Fruit fly (Drosophila melanogaster): ENCODE results near the gene CG4297.
A peak's percentile ranks its signal among the peaks of the same experiment; 100 is the strongest.

The CG4297 gene

dm6 chr2L:437498-437897 lies 34.5 kb downstream of the CG4297 start:
- TF ChIP-seq CG8478 (optimal IDR thresholded peaks at IDR 0.05) (no peak), Dll (optimal IDR thresholded peaks at IDR 0.05) (no peak), pan (optimal IDR thresholded peaks at IDR 0.05) (no peak), psq (optimal IDR thresholded peaks at IDR 0.05) (no peak), usp (GFP tag; optimal IDR thresholded peaks at IDR 0.05) (no peak), EcR (GFP tag; optimal IDR thresholded peaks at IDR 0.05) (no peak)

dm6 chr2L:435311-435806 lies 36.6 kb downstream of the CG4297 start:
- no peak for TF ChIP-seq EcR (GFP tag; optimal IDR thresholded peaks at IDR 0.05)
- no peak for TF ChIP-seq usp (GFP tag; optimal IDR thresholded peaks at IDR 0.05)

- TF ChIP-seq CG8478 (optimal IDR thresholded peaks at IDR 0.05) = no peak
- no peak for TF ChIP-seq psq (optimal IDR thresholded peaks at IDR 0.05)
- no peak for TF ChIP-seq EcR (GFP tag; optimal IDR thresholded peaks at IDR 0.05)
Measured at dm6 chr2L:434439-434838, 37.6 kb downstream of the CG4297 start.

dm6 chr2L:432119-432518 lies 39.9 kb downstream of the CG4297 start:
- TF ChIP-seq psq (optimal IDR thresholded peaks at IDR 0.05) = no peak
- TF ChIP-seq Dll (optimal IDR thresholded peaks at IDR 0.05) = no peak
- no peak for TF ChIP-seq CG8478 (optimal IDR thresholded peaks at IDR 0.05)
- TF ChIP-seq EcR (GFP tag; optimal IDR thresholded peaks at IDR 0.05) = no peak
- TF ChIP-seq usp (GFP tag; optimal IDR thresholded peaks at IDR 0.05) = no peak
- no peak for TF ChIP-seq pan (optimal IDR thresholded peaks at IDR 0.05)

- TF ChIP-seq pan (optimal IDR thresholded peaks at IDR 0.05) (no peak), CG8478 (optimal IDR thresholded peaks at IDR 0.05) (no peak), usp (GFP tag; optimal IDR thresholded peaks at IDR 0.05) (no peak), psq (optimal IDR thresholded peaks at IDR 0.05) (no peak), EcR (GFP tag; optimal IDR thresholded peaks at IDR 0.05) (no peak), Dll (optimal IDR thresholded peaks at IDR 0.05) (no peak)
Measured at dm6 chr2L:431629-431984, 40.4 kb downstream of the CG4297 start.

- TF ChIP-seq usp (GFP tag; optimal IDR thresholded peaks at IDR 0.05) (no peak), EcR (GFP tag; optimal IDR thresholded peaks at IDR 0.05) (no peak), CG8478 (optimal IDR thresholded peaks at IDR 0.05) (no peak), pan (optimal IDR thresholded peaks at IDR 0.05) (no peak)
Measured at dm6 chr2L:430820-431628, 41.0 kb downstream of the CG4297 start, which contains the start of gene ex. Gene ex, plus strand, starts transcription at chr2L:431227.

- TF ChIP-seq psq (optimal IDR thresholded peaks at IDR 0.05) = no peak
- no peak for TF ChIP-seq Dll (optimal IDR thresholded peaks at IDR 0.05)
- TF ChIP-seq CG8478 (optimal IDR thresholded peaks at IDR 0.05) = no peak
- no peak for TF ChIP-seq usp (GFP tag; optimal IDR thresholded peaks at IDR 0.05)
- no peak for TF ChIP-seq EcR (GFP tag; optimal IDR thresholded peaks at IDR 0.05)
- TF ChIP-seq pan (optimal IDR thresholded peaks at IDR 0.05) = peak; percentile 68
Measured at dm6 chr2L:429680-430484, 42.1 kb downstream of the CG4297 start.

dm6 chr2L:428380-428989 lies 43.5 kb downstream of the CG4297 start:
- TF ChIP-seq EcR (GFP tag; optimal IDR thresholded peaks at IDR 0.05) = no peak
- no peak for TF ChIP-seq usp (GFP tag; optimal IDR thresholded peaks at IDR 0.05)
- no peak for TF ChIP-seq CG8478 (optimal IDR thresholded peaks at IDR 0.05)
- TF ChIP-seq psq (optimal IDR thresholded peaks at IDR 0.05) = no peak

dm6 chr2L:427338-428234 lies 44.4 kb downstream of the CG4297 start:
- peak; percentile 40 for TF ChIP-seq pan (optimal IDR thresholded peaks at IDR 0.05)
- TF ChIP-seq EcR (GFP tag; optimal IDR thresholded peaks at IDR 0.05) = no peak
- no peak for TF ChIP-seq usp (GFP tag; optimal IDR thresholded peaks at IDR 0.05)
- no peak for TF ChIP-seq psq (optimal IDR thresholded peaks at IDR 0.05)

dm6 chr2L:426449-426848 lies 45.6 kb downstream of the CG4297 start:
- TF ChIP-seq CG8478 (optimal IDR thresholded peaks at IDR 0.05) (no peak), EcR (GFP tag; optimal IDR thresholded peaks at IDR 0.05) (no peak), pan (optimal IDR thresholded peaks at IDR 0.05) (no peak), Dll (optimal IDR thresholded peaks at IDR 0.05) (no peak), psq (optimal IDR thresholded peaks at IDR 0.05) (no peak), usp (GFP tag; optimal IDR thresholded peaks at IDR 0.05) (no peak)

dm6 chr2L:425491-425890 lies 46.5 kb downstream of the CG4297 start:
- TF ChIP-seq pan (optimal IDR thresholded peaks at IDR 0.05) (no peak), EcR (GFP tag; optimal IDR thresholded peaks at IDR 0.05) (no peak), CG8478 (optimal IDR thresholded peaks at IDR 0.05) (no peak), usp (GFP tag; optimal IDR thresholded peaks at IDR 0.05) (no peak), Dll (optimal IDR thresholded peaks at IDR 0.05) (no peak), psq (optimal IDR thresholded peaks at IDR 0.05) (no peak)
